Worm (Caenorhabditis elegans) whole organism, late embryonic: ENCODE results near the gene F13B6.1.
A peak's percentile ranks its signal among the peaks of the same experiment; 100 is the strongest.

Experiments
- C08G9.2 ChIP-seq: sonication (generic microtip); optimal IDR thresholded peaks from 2 replicates; lab custom pipeline; 2016; ENCODE audit warnings: mild to moderate bottlenecking, missing genetic modification characterization, moderate library complexity, missing compliant biosample characterization
- F13H6.1 ChIP-seq: sonication (generic microtip); optimal IDR thresholded peaks from 2 replicates; lab custom pipeline; 2016; ENCODE audit warnings: missing genetic modification characterization, missing compliant biosample characterization
- T23F11.4 ChIP-seq: fragments of 200-800 bp; sonication (Bioruptor generic); optimal IDR thresholded peaks from 2 replicates; lab custom pipeline; 2018; ENCODE audit warnings: mild to moderate bottlenecking, missing genetic modification characterization, missing compliant biosample characterization
- ama-1 ChIP-seq: fragments of 150-350 bp; optimal IDR thresholded peaks from 2 replicates; lab custom pipeline; 2014
- ceh-14 ChIP-seq: sonication (generic microtip); optimal IDR thresholded peaks from 2 replicates; lab custom pipeline; 2016; ENCODE audit warnings: missing genotype, missing genetic modification characterization, missing compliant biosample characterization
- ceh-18 ChIP-seq: sonication (generic microtip); optimal IDR thresholded peaks from 2 replicates; lab custom pipeline; 2016; ENCODE audit warnings: missing genetic modification characterization, missing compliant biosample characterization
- ceh-2 ChIP-seq: sonication (generic microtip); optimal IDR thresholded peaks from 2 replicates; lab custom pipeline; 2016; ENCODE audit warnings: missing genotype, missing genetic modification characterization, missing compliant biosample characterization
- ceh-22 ChIP-seq: sonication (generic microtip); optimal IDR thresholded peaks from 2 replicates; lab custom pipeline; 2017; ENCODE audit warnings: missing biosample characterization, missing genetic modification characterization
- ceh-30 ChIP-seq: fragments of 150-350 bp; optimal IDR thresholded peaks from 2 replicates; lab custom pipeline; 2014; ENCODE audit warnings: missing biosample characterization, missing genetic modification characterization
- ceh-31 ChIP-seq: sonication (generic microtip); optimal IDR thresholded peaks from 2 replicates; lab custom pipeline; 2016; ENCODE audit warnings: missing genetic modification characterization, missing compliant biosample characterization
- ceh-34 ChIP-seq: sonication (generic microtip); optimal IDR thresholded peaks from 2 replicates; lab custom pipeline; 2016; ENCODE audit warnings: mild to moderate bottlenecking, missing genetic modification characterization, missing compliant biosample characterization
- ceh-6 ChIP-seq: fragments of 200-800 bp; sonication (Bioruptor generic); optimal IDR thresholded peaks from 2 replicates; lab custom pipeline; 2018; ENCODE audit warnings: mild to moderate bottlenecking, missing genetic modification characterization, missing compliant biosample characterization
- che-1 ChIP-seq: sonication (generic microtip); optimal IDR thresholded peaks from 2 replicates; lab custom pipeline; 2016; ENCODE audit warnings: mild to moderate bottlenecking, missing genetic modification characterization, missing compliant biosample characterization
- dve-1 ChIP-seq: sonication (generic microtip); optimal IDR thresholded peaks from 2 replicates; lab custom pipeline; 2017; ENCODE audit warnings: antibody characterized with exemption, mild to moderate bottlenecking, missing genetic modification characterization, missing compliant biosample characterization
- elt-2 ChIP-seq: sonication (generic microtip); optimal IDR thresholded peaks from 2 replicates; lab custom pipeline; 2016; ENCODE audit warnings: missing genetic modification reagents, missing genetic modification characterization, missing compliant biosample characterization
- ets-4 ChIP-seq: sonication (generic microtip); optimal IDR thresholded peaks from 2 replicates; lab custom pipeline; 2016; ENCODE audit warnings: missing genetic modification characterization, missing compliant biosample characterization
- eyg-1 ChIP-seq: sonication (generic microtip); optimal IDR thresholded peaks from 2 replicates; lab custom pipeline; 2016; ENCODE audit warnings: missing genotype, missing genetic modification characterization, missing compliant biosample characterization
- fkh-6 ChIP-seq: sonication (generic microtip); optimal IDR thresholded peaks from 2 replicates; lab custom pipeline; 2016; ENCODE audit warnings: missing genetic modification characterization, missing compliant biosample characterization
- hlh-13 ChIP-seq: fragments of 200-800 bp; sonication (Bioruptor generic); optimal IDR thresholded peaks from 2 replicates; lab custom pipeline; 2018; ENCODE audit warnings: mild to moderate bottlenecking, missing genetic modification characterization, missing compliant biosample characterization
- hlh-30 ChIP-seq: sonication (generic microtip); optimal IDR thresholded peaks from 2 replicates; lab custom pipeline; 2017; ENCODE audit warnings: antibody characterized with exemption, missing genetic modification characterization, missing compliant biosample characterization; ENCODE audit not compliant: insufficient read depth
- hlh-6 ChIP-seq: sonication (generic microtip); optimal IDR thresholded peaks from 2 replicates; lab custom pipeline; 2016; ENCODE audit warnings: missing genotype, missing genetic modification characterization, missing compliant biosample characterization
- madf-2 ChIP-seq: sonication (generic microtip); optimal IDR thresholded peaks from 2 replicates; lab custom pipeline; 2017; ENCODE audit warnings: missing genetic modification characterization, missing compliant biosample characterization
- nfya-1 ChIP-seq: sonication (generic microtip); optimal IDR thresholded peaks from 2 replicates; lab custom pipeline; 2017; ENCODE audit warnings: missing genetic modification characterization, mild to moderate bottlenecking, missing compliant biosample characterization, antibody characterized with exemption, moderate library complexity
- nhr-232 ChIP-seq: sonication (generic microtip); optimal IDR thresholded peaks from 2 replicates; lab custom pipeline; 2016; ENCODE audit warnings: missing genetic modification characterization, missing compliant biosample characterization
- npax-4 ChIP-seq: sonication (generic microtip); optimal IDR thresholded peaks from 2 replicates; lab custom pipeline; 2016; ENCODE audit warnings: missing genetic modification characterization, missing compliant biosample characterization
- pha-2 ChIP-seq: sonication (generic microtip); optimal IDR thresholded peaks from 2 replicates; lab custom pipeline; 2017; ENCODE audit warnings: mild to moderate bottlenecking, missing genetic modification characterization, missing compliant biosample characterization
- pros-1 ChIP-seq: fragments of 150-350 bp; optimal IDR thresholded peaks from 2 replicates; lab custom pipeline; 2014; ENCODE audit warnings: missing biosample characterization, missing genetic modification reagents, missing genetic modification characterization
- ref-2 ChIP-seq: sonication (generic microtip); optimal IDR thresholded peaks from 2 replicates; lab custom pipeline; 2016; ENCODE audit warnings: missing genetic modification characterization, missing compliant biosample characterization
- sdc-2 ChIP-seq: sonication (generic microtip); optimal IDR thresholded peaks from 2 replicates; lab custom pipeline; 2016; ENCODE audit warnings: missing genotype, missing genetic modification characterization, missing compliant biosample characterization
- tbx-2 ChIP-seq: sonication (generic microtip); optimal IDR thresholded peaks from 2 replicates; lab custom pipeline; 2016; ENCODE audit warnings: missing genetic modification characterization, missing compliant biosample characterization
- tbx-7 ChIP-seq: sonication (generic microtip); optimal IDR thresholded peaks from 2 replicates; lab custom pipeline; 2016; ENCODE audit warnings: missing genotype, missing genetic modification characterization, missing compliant biosample characterization
- unc-3 ChIP-seq, 2 experiments: fragments of 200-800 bp in 1 of 2; sonication (Bioruptor generic) in 1 of 2; sonication (generic microtip) in 1 of 2; conservative IDR thresholded peaks in 1 of 2; optimal IDR thresholded peaks in 1 of 2; 2 replicates each; pipeline versions ENCODE4 v1.3.6 to Lab custom; 2016 to 2022; ENCODE audit warnings: missing compliant biosample characterization in 2 of 2, missing genetic modification characterization in 2 of 2, missing genetic modification reagents in 1 of 2
- unc-86 ChIP-seq: sonication (generic microtip); optimal IDR thresholded peaks from 2 replicates; lab custom pipeline; 2016; ENCODE audit warnings: missing genetic modification characterization, missing compliant biosample characterization
- ztf-16 ChIP-seq: sonication (generic microtip); optimal IDR thresholded peaks from 2 replicates; lab custom pipeline; 2017; ENCODE audit warnings: missing genetic modification characterization, missing compliant biosample characterization

F13B6.1 gene

DNA sequence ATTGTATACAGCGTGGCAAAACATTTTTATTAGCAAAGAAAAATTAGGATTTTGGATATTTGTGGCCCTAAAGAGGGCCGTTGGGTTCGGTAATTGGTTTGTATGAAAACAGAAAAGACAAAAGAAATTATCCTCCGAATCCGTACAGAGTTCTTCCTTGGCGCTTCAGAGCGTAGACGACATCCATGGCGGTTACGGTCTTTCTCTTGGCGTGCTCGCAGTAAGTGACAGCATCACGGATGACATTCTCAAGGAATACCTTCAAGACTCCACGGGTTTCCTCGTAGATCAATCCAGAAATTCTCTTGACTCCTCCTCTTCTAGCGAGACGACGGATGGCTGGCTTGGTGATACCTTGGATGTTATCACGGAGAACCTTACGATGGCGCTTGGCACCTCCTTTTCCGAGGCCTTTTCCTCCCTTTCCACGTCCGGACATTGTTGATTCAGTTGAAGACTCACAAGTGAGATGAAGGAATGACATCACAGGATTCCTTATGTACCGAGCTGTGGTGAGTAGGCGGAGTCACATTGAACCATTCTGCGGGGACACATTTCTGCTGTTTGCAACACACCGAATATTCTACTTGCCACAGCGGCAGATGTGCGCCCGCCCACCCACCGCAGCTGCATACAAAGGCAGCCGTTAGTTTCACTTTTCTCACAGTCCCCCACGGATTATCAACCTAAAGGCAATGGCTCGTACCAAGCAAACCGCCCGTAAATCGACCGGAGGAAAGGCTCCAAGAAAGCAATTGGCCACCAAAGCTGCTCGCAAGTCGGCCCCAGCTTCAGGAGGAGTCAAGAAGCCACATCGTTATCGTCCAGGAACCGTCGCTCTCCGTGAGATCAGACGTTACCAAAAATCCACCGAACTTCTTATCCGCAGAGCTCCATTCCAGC is 31.5 kb downstream of the F13B6.1 start, which contains the start of the genes his-60 and his-59:
Gene his-60, minus strand, starts transcription at position 439 of the 903 bp plus-strand sequence.
Gene his-59, plus strand, starts transcription at position 696 of the 903 bp plus-strand sequence.
- TF ChIP-seq eyg-1 (tag; lab: Kevin White, UChicago): no peak
- TF ChIP-seq ceh-30: no peak
- TF ChIP-seq ceh-22: peak; percentile 24
- peak; percentile 76 for TF ChIP-seq tbx-2
- TF ChIP-seq ref-2 (tag; lab: Kevin White, UChicago): peak; percentile 83
- no peak for TF ChIP-seq T23F11.4 (GFP tag; lab: Kevin White, UChicago)
- peak; percentile 19 for TF ChIP-seq tbx-7 (tag; lab: Kevin White, UChicago)
- no peak for TF ChIP-seq unc-86 (tag; lab: Kevin White, UChicago)
- TF ChIP-seq unc-3 (GFP tag; conservative IDR thresholded peaks at IDR 0.05; lab: Robert Waterston, UW): no peak
- no peak for TF ChIP-seq unc-3 (tag; optimal IDR thresholded peaks at IDR 0.05; lab: Kevin White, UChicago)
- TF ChIP-seq hlh-30: peak; percentile 25
- peak; percentile 57 for TF ChIP-seq sdc-2 (tag; lab: Kevin White, UChicago)
- TF ChIP-seq pros-1 (tag; lab: Kevin White, UChicago): peak; percentile 31
- TF ChIP-seq hlh-13 (GFP tag; lab: Kevin White, UChicago): no peak
- TF ChIP-seq ceh-31 (tag; lab: Kevin White, UChicago): peak; percentile 77
- TF ChIP-seq elt-2 (tag; lab: Kevin White, UChicago): peak; percentile 16
- no peak for TF ChIP-seq ceh-2
- TF ChIP-seq dve-1 (tag; lab: Kevin White, UChicago): no peak
- TF ChIP-seq nfya-1: peak; percentile 33
- peak; percentile 77 for TF ChIP-seq ceh-34
- TF ChIP-seq ama-1 (lab: Kevin White, UChicago): peak; percentile 90
- TF ChIP-seq ztf-16 (tag; lab: Kevin White, UChicago): peak; percentile 16
- peak; percentile 0 for TF ChIP-seq ceh-6 (GFP tag; lab: Kevin White, UChicago)
- no peak for TF ChIP-seq fkh-6 (tag; lab: Kevin White, UChicago)
- no peak for TF ChIP-seq madf-2 (tag; lab: Kevin White, UChicago)
- TF ChIP-seq nhr-232: no peak

DNA sequence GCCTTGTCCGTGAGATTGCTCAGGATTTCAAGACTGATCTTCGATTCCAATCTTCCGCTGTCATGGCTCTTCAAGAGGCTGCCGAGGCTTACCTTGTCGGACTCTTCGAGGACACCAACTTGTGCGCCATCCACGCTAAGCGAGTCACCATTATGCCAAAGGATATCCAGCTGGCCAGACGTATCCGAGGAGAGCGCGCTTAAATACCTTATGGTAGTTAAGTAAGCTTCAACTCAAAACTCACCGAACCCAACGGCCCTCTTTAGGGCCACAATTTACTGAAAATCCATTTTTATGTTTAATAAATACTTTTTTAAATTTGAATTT is 32.1 kb downstream of the F13B6.1 start:
- no peak for TF ChIP-seq pha-2 (tag; lab: Kevin White, UChicago)
- TF ChIP-seq ceh-18 (tag; lab: Kevin White, UChicago): no peak

DNA sequence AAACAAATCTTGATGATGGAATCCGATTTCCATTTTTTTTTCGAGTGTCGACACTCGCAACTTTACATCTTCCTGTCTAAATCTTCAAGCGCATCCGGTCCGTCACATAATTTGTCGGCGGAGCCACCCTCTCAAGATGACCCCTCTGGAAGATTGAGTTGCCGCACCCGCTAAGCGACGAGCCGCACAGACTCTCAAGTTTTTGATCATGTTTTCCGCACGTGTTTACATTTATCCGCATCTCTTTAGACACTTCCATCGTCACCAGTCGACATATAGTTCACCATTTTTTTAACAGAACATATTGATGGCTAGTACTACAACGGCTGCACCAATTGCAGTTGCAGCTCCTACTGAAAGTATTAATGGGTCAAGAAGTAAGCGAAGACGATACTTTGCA is 35.1 kb downstream of the F13B6.1 start, which contains the start of gene F55G1.1:
Gene F55G1.1, plus strand, starts transcription at position 301 of the 400 bp plus-strand sequence.
- TF ChIP-seq C08G9.2: no peak
- no peak for TF ChIP-seq madf-2 (tag; lab: Kevin White, UChicago)
- no peak for TF ChIP-seq ceh-18 (tag; lab: Kevin White, UChicago)
- TF ChIP-seq sdc-2 (tag; lab: Kevin White, UChicago): no peak
- no peak for TF ChIP-seq npax-4 (tag; lab: Kevin White, UChicago)
- TF ChIP-seq ceh-14 (tag; lab: Kevin White, UChicago): no peak
- TF ChIP-seq elt-2 (tag; lab: Kevin White, UChicago): no peak
- no peak for TF ChIP-seq hlh-30

DNA sequence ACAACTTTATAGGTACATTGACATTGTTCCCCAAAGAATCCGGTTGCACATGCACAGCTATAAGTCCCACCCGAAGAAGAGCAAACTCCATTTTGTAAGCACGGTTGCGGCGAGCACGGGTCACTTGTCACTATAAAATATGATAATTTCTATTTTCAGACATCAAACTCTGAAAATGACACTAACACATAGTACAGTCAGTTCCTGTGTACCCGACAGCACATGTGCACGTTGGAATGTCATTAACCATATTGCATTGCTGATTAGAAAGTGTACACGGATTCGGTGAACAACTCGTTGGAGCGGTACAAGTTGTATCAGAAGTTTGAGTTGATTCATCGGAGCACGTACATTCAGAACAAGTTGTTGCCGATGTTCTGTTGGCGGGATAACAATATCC is 40.9 kb downstream of the F13B6.1 start:
- TF ChIP-seq sdc-2 (tag; lab: Kevin White, UChicago) (no peak), F13H6.1 (tag; lab: Kevin White, UChicago) (no peak), ets-4 (tag; lab: Kevin White, UChicago) (no peak), che-1 (tag; lab: Kevin White, UChicago) (no peak), ref-2 (tag; lab: Kevin White, UChicago) (no peak), hlh-6 (tag; lab: Kevin White, UChicago) (no peak)
